Fruit fly (Drosophila melanogaster) whole organism, embryonic: Measurements from ENCODE around the gene CG3815.
A peak's percentile ranks its signal among the peaks of the same experiment; 100 is the strongest.

Experiments used
- CG11093 ChIP-seq: fragments of 200-800 bp; sonication (Bioruptor generic); IDR thresholded peaks from 3 replicates; pipeline ENCODE4 v1.3.6; 2022; ENCODE audit warnings: missing biosample characterization, missing genetic modification characterization
- CG11695 ChIP-seq: fragments of 200-800 bp; sonication (Bioruptor generic); IDR thresholded peaks from 3 replicates; pipeline ENCODE4 v1.3.6; 2022; ENCODE audit warnings: missing biosample characterization, missing genetic modification characterization
- CG12391 ChIP-seq: fragments of 200-800 bp; sonication (Bioruptor generic); optimal IDR thresholded peaks from 3 replicates; lab custom pipeline; 2018; ENCODE audit warnings: missing biosample characterization, mild to moderate bottlenecking, missing genetic modification characterization, moderate library complexity
- CG12769 ChIP-seq: fragments of 200-800 bp; sonication (Bioruptor generic); optimal IDR thresholded peaks from 2 replicates; lab custom pipeline; 2019; ENCODE audit warnings: missing biosample characterization, mild to moderate bottlenecking, missing genetic modification characterization, moderate library complexity
- CG13296 ChIP-seq: fragments of 200-800 bp; sonication (Bioruptor generic); optimal IDR thresholded peaks from 3 replicates; lab custom pipeline; 2018; ENCODE audit warnings: missing biosample characterization, mild to moderate bottlenecking, missing genetic modification characterization
- CG15073 ChIP-seq: fragments of 200-800 bp; sonication (Bioruptor generic); optimal IDR thresholded peaks from 2 replicates; lab custom pipeline; 2016; ENCODE audit warnings: missing biosample characterization, missing genetic modification characterization
- CG17568 ChIP-seq: fragments of 200-800 bp; sonication (Bioruptor generic); optimal IDR thresholded peaks from 2 replicates; lab custom pipeline; 2018; ENCODE audit warnings: missing biosample characterization, mild to moderate bottlenecking, missing genetic modification characterization, moderate library complexity
- CG2129 ChIP-seq: fragments of 200-800 bp; sonication (Bioruptor generic); IDR thresholded peaks from 2 replicates; pipeline ENCODE4 v1.3.6; 2022; ENCODE audit warnings: missing biosample characterization, missing genetic modification characterization; ENCODE audit not compliant: partially characterized antibody
- CG34376 ChIP-seq: fragments of 200-800 bp; sonication (Bioruptor generic); optimal IDR thresholded peaks from 2 replicates; lab custom pipeline; 2018; ENCODE audit warnings: missing biosample characterization, mild to moderate bottlenecking, missing genetic modification characterization
- CG4328 ChIP-seq: fragments of 200-800 bp; sonication (Bioruptor generic); optimal IDR thresholded peaks from 3 replicates; lab custom pipeline; 2017; ENCODE audit warnings: missing biosample characterization, missing genetic modification reagents, missing genetic modification characterization
- CG4617 ChIP-seq: fragments of 200-800 bp; sonication (Bioruptor generic); optimal IDR thresholded peaks from 3 replicates; lab custom pipeline; 2016; ENCODE audit warnings: missing biosample characterization, missing genetic modification characterization, borderline replicate concordance
- CG6254 ChIP-seq: fragments of 200-800 bp; sonication (Bioruptor generic); optimal IDR thresholded peaks from 3 replicates; lab custom pipeline; 2017; ENCODE audit warnings: mild to moderate bottlenecking, missing biosample characterization, missing genetic modification reagents, missing genetic modification characterization
- CG8765 ChIP-seq: fragments of 200-800 bp; sonication (Bioruptor generic); IDR thresholded peaks from 2 replicates; pipeline ENCODE4 v1.3.6; 2022; ENCODE audit warnings: missing biosample characterization, missing genetic modification characterization
- CG8944 ChIP-seq: fragments of 200-800 bp; sonication (Bioruptor generic); optimal IDR thresholded peaks from 3 replicates; lab custom pipeline; 2016; ENCODE audit warnings: missing biosample characterization, missing genetic modification characterization
- CrebB ChIP-seq: fragments of 200-800 bp; sonication (Bioruptor generic); optimal IDR thresholded peaks from 3 replicates; lab custom pipeline; 2018; ENCODE audit warnings: missing biosample characterization, mild to moderate bottlenecking, missing genetic modification characterization
- Dll ChIP-seq: fragments of 200-800 bp; sonication (Bioruptor generic); IDR thresholded peaks from 4 replicates; pipeline ENCODE4 v1.3.6; 2022; ENCODE audit warnings: missing biosample characterization, missing genetic modification characterization; ENCODE audit not compliant: partially characterized antibody
- Fer3 ChIP-seq: fragments of 200-800 bp; sonication (Bioruptor generic); optimal IDR thresholded peaks from 2 replicates; lab custom pipeline; 2018; ENCODE audit warnings: missing biosample characterization, mild to moderate bottlenecking, missing genetic modification characterization, moderate library complexity
- H2.0 ChIP-seq: fragments of 200-800 bp; sonication (Bioruptor generic); IDR thresholded peaks from 2 replicates; pipeline ENCODE4 v1.3.6; 2022; ENCODE audit warnings: missing biosample characterization, missing genetic modification characterization
- HHEX ChIP-seq: fragments of 200-800 bp; sonication (Bioruptor generic); optimal IDR thresholded peaks from 3 replicates; lab custom pipeline; 2017; ENCODE audit warnings: missing biosample characterization, mild to moderate bottlenecking, missing genetic modification characterization, missing genetic modification reagents
- Hr51 ChIP-seq, 2 experiments: fragments of 200-800 bp; sonication (Bioruptor generic); optimal IDR thresholded peaks; 2 replicates in 1 of 2; 3 replicates in 1 of 2; lab custom pipeline; 2016 to 2018; ENCODE audit warnings: missing biosample characterization in 2 of 2, missing genetic modification characterization in 2 of 2, mild to moderate bottlenecking in 1 of 2, moderate library complexity in 1 of 2
- Hr78 ChIP-seq, 2 experiments: fragments of 200-800 bp in 1 of 2; fragments of >200 bp in 1 of 2; sonication (Bioruptor generic) in 1 of 2; optimal IDR thresholded peaks; 2 replicates each; lab custom pipeline; 2017 to 2019; ENCODE audit warnings: missing biosample characterization in 2 of 2, missing genetic modification characterization in 2 of 2, mild to moderate bottlenecking in 1 of 2, moderate library complexity in 1 of 2
- Lim3 ChIP-seq: fragments of 200-800 bp; sonication (Bioruptor generic); IDR thresholded peaks from 2 replicates; pipeline ENCODE4 v1.3.6; 2022; ENCODE audit warnings: missing biosample characterization, missing genetic modification characterization
- MTF-1 ChIP-seq: fragments of 200-800 bp; sonication (Bioruptor generic); optimal IDR thresholded peaks from 2 replicates; lab custom pipeline; 2018; ENCODE audit warnings: missing biosample characterization, mild to moderate bottlenecking, missing genetic modification characterization, borderline replicate concordance
- Med ChIP-seq: fragments of 200-800 bp; sonication (Bioruptor generic); peaks from one replicate; lab custom pipeline; 2016; ENCODE audit warnings: missing biosample characterization, missing genetic modification characterization, mild to moderate bottlenecking, inconsistent platforms, moderate library complexity
- Oli ChIP-seq: fragments of 200-800 bp; sonication (Bioruptor generic); optimal IDR thresholded peaks from 2 replicates; lab custom pipeline; 2018; ENCODE audit warnings: missing biosample characterization, mild to moderate bottlenecking, missing genetic modification characterization, moderate library complexity
- PHDP ChIP-seq: fragments of 200-800 bp; sonication (Bioruptor generic); optimal IDR thresholded peaks from 3 replicates; lab custom pipeline; 2018; ENCODE audit warnings: missing biosample characterization, mild to moderate bottlenecking, missing genetic modification characterization, moderate library complexity
- Pdp1 ChIP-seq, 2 experiments: fragments of 200-800 bp; sonication (Bioruptor generic); optimal IDR thresholded peaks; 3 replicates each; lab custom pipeline; 2016; ENCODE audit warnings: missing biosample characterization in 2 of 2, missing genetic modification characterization in 2 of 2, mild to moderate bottlenecking in 1 of 2, moderate library complexity in 1 of 2
- Taf1 ChIP-seq: fragments of 200-800 bp; sonication (Bioruptor generic); IDR thresholded peaks from 2 replicates; pipeline ENCODE4 v1.3.6; 2022; ENCODE audit warnings: missing biosample characterization, missing genetic modification characterization
- ase ChIP-seq: fragments of 200-800 bp; sonication (Bioruptor generic); IDR thresholded peaks from 3 replicates; pipeline ENCODE4 v1.3.6; 2022; ENCODE audit warnings: missing biosample characterization, missing genetic modification characterization
- bsh ChIP-seq, 2 experiments: fragments of 200-800 bp; sonication (Bioruptor generic); optimal IDR thresholded peaks; 2 replicates each; lab custom pipeline; 2017 to 2018; ENCODE audit warnings: mild to moderate bottlenecking in 2 of 2, missing biosample characterization in 2 of 2, missing genetic modification characterization in 2 of 2, moderate library complexity in 1 of 2
- cad ChIP-seq: fragments of >200 bp; optimal IDR thresholded peaks from 2 replicates; lab custom pipeline; 2017; ENCODE audit warnings: missing biosample characterization, missing genetic modification characterization
- ci ChIP-seq: fragments of 200-800 bp; sonication (Bioruptor generic); IDR thresholded peaks from 3 replicates; pipeline ENCODE4 v1.3.6; 2022; ENCODE audit warnings: missing biosample characterization, missing genetic modification characterization
- gro ChIP-seq: fragments of 200-800 bp; sonication (Bioruptor generic); optimal IDR thresholded peaks from 2 replicates; lab custom pipeline; 2016; ENCODE audit warnings: missing biosample characterization, missing genetic modification characterization
- jumu ChIP-seq: fragments of 200-800 bp; sonication (Bioruptor generic); optimal IDR thresholded peaks from 3 replicates; lab custom pipeline; 2016; ENCODE audit warnings: missing biosample characterization, missing genetic modification characterization
- ken ChIP-seq: fragments of 200-800 bp; sonication (Bioruptor generic); IDR thresholded peaks from 3 replicates; pipeline ENCODE4 v1.3.6; 2022; ENCODE audit warnings: missing biosample characterization, missing genetic modification characterization
- nom ChIP-seq: fragments of 200-800 bp; sonication (Bioruptor generic); optimal IDR thresholded peaks from 2 replicates; lab custom pipeline; 2017; ENCODE audit warnings: missing biosample characterization, missing genetic modification characterization, mild to moderate bottlenecking, moderate library complexity, missing genetic modification reagents
- peb ChIP-seq: fragments of 200-800 bp; sonication (Bioruptor generic); IDR thresholded peaks from 2 replicates; pipeline ENCODE4 v1.3.6; 2022; ENCODE audit warnings: missing biosample characterization, missing genetic modification characterization
- pho ChIP-seq: fragments of 200-800 bp; sonication (Bioruptor generic); optimal IDR thresholded peaks from 2 replicates; lab custom pipeline; 2016; ENCODE audit warnings: missing biosample characterization, missing genetic modification characterization
- sisA ChIP-seq: fragments of 200-800 bp; sonication (Bioruptor generic); IDR thresholded peaks from 2 replicates; pipeline ENCODE4 v1.3.6; 2022; ENCODE audit warnings: missing biosample characterization, missing genetic modification characterization
- slbo ChIP-seq: fragments of 200-800 bp; sonication (Bioruptor generic); IDR thresholded peaks from 2 replicates; pipeline ENCODE4 v1.3.6; 2022; ENCODE audit warnings: missing biosample characterization, missing genetic modification characterization
- stwl ChIP-seq: fragments of 200-800 bp; sonication (Bioruptor generic); optimal IDR thresholded peaks from 3 replicates; lab custom pipeline; 2018; ENCODE audit warnings: missing biosample characterization, mild to moderate bottlenecking, missing genetic modification characterization, moderate library complexity
- ttk ChIP-seq: fragments of 200-800 bp; sonication (Bioruptor generic); IDR thresholded peaks from 2 replicates; pipeline ENCODE4 v2.1.2; 2022; ENCODE audit warnings: missing biosample characterization, missing genetic modification characterization
- zen ChIP-seq: fragments of 200-800 bp; sonication (Bioruptor generic); optimal IDR thresholded peaks from 3 replicates; lab custom pipeline; 2018; ENCODE audit warnings: missing biosample characterization, mild to moderate bottlenecking, missing genetic modification characterization, moderate library complexity
- zen2 ChIP-seq: fragments of 200-800 bp; sonication (Bioruptor generic); IDR thresholded peaks from 3 replicates; pipeline ENCODE4 v1.3.6; 2022; ENCODE audit warnings: missing biosample characterization, missing genetic modification characterization; ENCODE audit not compliant: partially characterized antibody

CG3815 gene

dm6 chrX:6334945-6335344 is 39.8 kb downstream of the CG3815 start (continued):
- TF ChIP-seq jumu = no peak
- TF ChIP-seq HHEX = no peak

DNA sequence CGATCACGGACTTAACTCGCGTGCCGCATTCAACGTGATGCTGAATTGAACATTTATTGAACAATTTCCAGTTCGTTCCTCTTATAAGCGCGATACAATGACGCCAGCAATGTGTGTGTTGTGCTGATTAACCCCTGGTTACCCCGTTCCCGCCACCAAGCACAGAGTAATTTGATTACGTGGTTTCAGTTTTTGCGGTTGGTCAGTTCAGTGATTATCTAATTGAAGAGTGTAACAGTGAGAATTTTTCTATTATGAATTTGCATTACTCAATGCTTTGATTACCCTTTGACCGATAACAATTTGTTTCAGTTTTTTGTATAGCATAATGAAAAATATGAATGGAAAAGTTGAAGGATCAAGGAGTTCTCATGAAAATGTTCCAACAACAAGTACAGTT is 42.5 kb downstream of the CG3815 start, which contains the start of gene CG3842:
TSS of gene CG3842 (plus strand) at position 61 of the 400 bp plus-strand sequence.
- TF ChIP-seq cad (GFP tag; lab: Kevin White, UChicago) (no peak), CrebB (tag; lab: Kevin White, UChicago) (no peak), Pdp1 (GFP tag; optimal IDR thresholded peaks at IDR 0.05; lab: Kevin White, UChicago) (peak in 1 of 2 experiments; percentile 58)

- TF ChIP-seq CG8944 (GFP tag; lab: Kevin White, UChicago) = peak; percentile 1
- TF ChIP-seq Oli (tag; lab: Kevin White, UChicago) = peak; percentile 18
- peak; percentile 15 for TF ChIP-seq CG6254 (GFP tag; lab: Kevin White, UChicago)
- no peak for TF ChIP-seq CG13296
- TF ChIP-seq Hr51 (GFP tag; optimal IDR thresholded peaks at IDR 0.05; lab: Kevin White, UChicago) = peak in 1 of 2 experiments; percentile 32
- TF ChIP-seq CG11695 (GFP tag; lab: Robert Waterston, UW) = 0 out of 3 replicates have a peak, but pooled peaks have one; percentile 16
- no peak for TF ChIP-seq CG4617 (GFP tag; lab: Kevin White, UChicago)
- peak in 1 of 2 experiments; percentile 21 for TF ChIP-seq bsh (GFP tag; optimal IDR thresholded peaks at IDR 0.05; lab: Kevin White, UChicago)
- TF ChIP-seq H2.0 (GFP tag; lab: Robert Waterston, UW) = no peak
- TF ChIP-seq pho = peak; percentile 25
- TF ChIP-seq CG11093 = no peak
- no peak for TF ChIP-seq CG2129
- TF ChIP-seq ttk (GFP tag; lab: Robert Waterston, UW) = peak; percentile 6; the same call in 1 of the 2 replicates
- TF ChIP-seq ase (GFP tag; lab: Robert Waterston, UW) = no peak
- peak; percentile 1 for TF ChIP-seq CG34376 (GFP tag; lab: Kevin White, UChicago)
- TF ChIP-seq zen (tag; lab: Kevin White, UChicago) = no peak
- TF ChIP-seq CG12391 (tag; lab: Kevin White, UChicago) = no peak
- no peak for TF ChIP-seq Fer3 (tag; lab: Kevin White, UChicago)
- peak; percentile 16 for TF ChIP-seq nom (GFP tag; lab: Kevin White, UChicago)
- TF ChIP-seq slbo (GFP tag; lab: Robert Waterston, UW) = peak; percentile 55
- TF ChIP-seq MTF-1 (GFP tag; lab: Kevin White, UChicago) = no peak
- no peak for TF ChIP-seq CG4328
- TF ChIP-seq ci (GFP tag; lab: Robert Waterston, UW) = no peak
- TF ChIP-seq peb (GFP tag; lab: Robert Waterston, UW) = no peak
- TF ChIP-seq Hr78 (GFP tag; optimal IDR thresholded peaks at IDR 0.05; lab: Kevin White, UChicago) = peak in 1 of 2 experiments; percentile 9
- TF ChIP-seq ken (GFP tag; lab: Robert Waterston, UW) = no peak
- TF ChIP-seq gro (GFP tag; lab: Kevin White, UChicago) = no peak
- no peak for TF ChIP-seq Lim3
- TF ChIP-seq Dll = no peak
- peak; percentile 42; the same call in 1 of the 2 replicates for TF ChIP-seq sisA (GFP tag; lab: Robert Waterston, UW)
- TF ChIP-seq Med = peak; percentile 79
- no peak for TF ChIP-seq CG15073
- no peak for TF ChIP-seq zen2 (GFP tag; lab: Robert Waterston, UW)
- TF ChIP-seq Pdp1 (GFP tag; optimal IDR thresholded peaks at IDR 0.05; lab: Kevin White, UChicago) = peak; percentile 8 to 43
- no peak for TF ChIP-seq CG12769 (tag; lab: Kevin White, UChicago)
- no peak for TF ChIP-seq Taf1 (GFP tag; lab: Robert Waterston, UW)
- TF ChIP-seq PHDP (tag; lab: Kevin White, UChicago) = no peak
- TF ChIP-seq CG17568 (GFP tag; lab: Kevin White, UChicago) = no peak
- no peak for TF ChIP-seq stwl (tag; lab: Kevin White, UChicago)
- no peak for TF ChIP-seq CG8765 (GFP tag; lab: Robert Waterston, UW)
Observed at dm6 chrX:6338738-6339614, 43.8 kb downstream of the CG3815 start.
